Fruit fly (Drosophila melanogaster) whole organism, embryonic: Measurements from ENCODE around the gene Dic4.

ENCODE experiments used
- Ada2b ChIP-seq: fragments of 200-800 bp; sonication (Bioruptor generic); IDR thresholded peaks from 2 replicates; pipeline ENCODE4 v1.3.6; 2022; ENCODE audit warnings: missing biosample characterization, missing genetic modification characterization
- Antp ChIP-seq: fragments of 200-800 bp; sonication (Bioruptor generic); optimal IDR thresholded peaks from 3 replicates; lab custom pipeline; 2016; ENCODE audit warnings: missing biosample characterization, missing genetic modification characterization
- Atf6 ChIP-seq: fragments of 200-800 bp; sonication (Bioruptor generic); IDR thresholded peaks from 2 replicates; pipeline ENCODE4 v1.3.6; 2022; ENCODE audit warnings: missing biosample characterization, missing genetic modification characterization
- Awh ChIP-seq: fragments of 200-800 bp; sonication (Bioruptor generic); IDR thresholded peaks from 2 replicates; pipeline ENCODE4, ENCODE4 v1.3.6; 2022; ENCODE audit warnings: missing biosample characterization, missing genetic modification characterization
- B-H2 ChIP-seq: fragments of 200-800 bp; sonication (Bioruptor generic); optimal IDR thresholded peaks from 2 replicates; lab custom pipeline; 2018; ENCODE audit warnings: missing biosample characterization, mild to moderate bottlenecking, missing genetic modification characterization
- BEAF-32 ChIP-seq: fragments of 200-800 bp; sonication (Bioruptor generic); optimal IDR thresholded peaks from 3 replicates; lab custom pipeline; 2017; ENCODE audit warnings: missing biosample characterization, missing genetic modification characterization, mild to moderate bottlenecking, moderate library complexity, missing genetic modification reagents
- Bgb ChIP-seq: fragments of 200-800 bp; sonication (Bioruptor generic); IDR thresholded peaks from 2 replicates; pipeline ENCODE4 v1.3.6; 2022; ENCODE audit warnings: missing biosample characterization, missing genetic modification characterization; ENCODE audit not compliant: partially characterized antibody
- CG10366 ChIP-seq: fragments of 200-800 bp; sonication (Bioruptor generic); IDR thresholded peaks from 2 replicates; pipeline ENCODE4 v1.3.6; 2022; ENCODE audit warnings: missing biosample characterization, missing genetic modification characterization
- CG11504 ChIP-seq: fragments of 200-800 bp; sonication (Bioruptor generic); optimal IDR thresholded peaks from 3 replicates; lab custom pipeline; 2019; ENCODE audit warnings: missing biosample characterization, mild to moderate bottlenecking, missing genetic modification characterization, moderate library complexity
- CG1233 ChIP-seq: fragments of 200-800 bp; sonication (Bioruptor generic); optimal IDR thresholded peaks from 4 replicates; lab custom pipeline; 2018; ENCODE audit warnings: missing biosample characterization, mild to moderate bottlenecking, missing genetic modification characterization
- CG14710 ChIP-seq: fragments of 200-800 bp; sonication (Bioruptor generic); optimal IDR thresholded peaks from 3 replicates; lab custom pipeline; 2019; ENCODE audit warnings: missing biosample characterization, mild to moderate bottlenecking, missing genetic modification characterization, moderate library complexity
- CG15479 ChIP-seq: fragments of 200-800 bp; sonication (Bioruptor generic); optimal IDR thresholded peaks from 3 replicates; lab custom pipeline; 2019; ENCODE audit warnings: missing biosample characterization, mild to moderate bottlenecking, missing genetic modification characterization, moderate library complexity
- CG1603 ChIP-seq: fragments of 200-800 bp; sonication (Bioruptor generic); optimal IDR thresholded peaks from 2 replicates; lab custom pipeline; 2019; ENCODE audit warnings: missing biosample characterization, mild to moderate bottlenecking, missing genetic modification characterization, moderate library complexity
- CG17568 ChIP-seq: fragments of 200-800 bp; sonication (Bioruptor generic); optimal IDR thresholded peaks from 2 replicates; lab custom pipeline; 2018; ENCODE audit warnings: missing biosample characterization, mild to moderate bottlenecking, missing genetic modification characterization, moderate library complexity
- CG17829 ChIP-seq: fragments of 200-800 bp; optimal IDR thresholded peaks from 2 replicates; lab custom pipeline; 2019; ENCODE audit warnings: missing biosample characterization, mild to moderate bottlenecking, missing genetic modification characterization, moderate library complexity
- CG30020 ChIP-seq: fragments of 200-800 bp; optimal IDR thresholded peaks from 2 replicates; lab custom pipeline; 2019; ENCODE audit warnings: missing biosample characterization, mild to moderate bottlenecking, missing genetic modification characterization, moderate library complexity
- CG30431 ChIP-seq: fragments of 200-800 bp; sonication (Bioruptor generic); optimal IDR thresholded peaks from 2 replicates; lab custom pipeline; 2017; ENCODE audit warnings: missing biosample characterization, missing genetic modification characterization
- CG31441 ChIP-seq: fragments of 200-800 bp; sonication (Bioruptor generic); IDR thresholded peaks from 2 replicates; pipeline ENCODE4 v1.3.6; 2022; ENCODE audit warnings: missing biosample characterization, missing genetic modification characterization
- CG34422 ChIP-seq: fragments of 200-800 bp; sonication (Bioruptor generic); IDR thresholded peaks from 3 replicates; pipeline ENCODE4 v1.3.6; 2022; ENCODE audit warnings: missing biosample characterization, missing genetic modification characterization
- CG3847 ChIP-seq: fragments of 200-800 bp; sonication (Bioruptor generic); IDR thresholded peaks from 2 replicates; pipeline ENCODE4 v1.3.6; 2022; ENCODE audit warnings: missing biosample characterization, missing genetic modification characterization
- CG5245 ChIP-seq: fragments of 200-800 bp; sonication (Bioruptor generic); optimal IDR thresholded peaks from 3 replicates; lab custom pipeline; 2016; ENCODE audit warnings: missing biosample characterization, missing genetic modification characterization
- CG5953 ChIP-seq: fragments of 200-800 bp; sonication (Bioruptor generic); IDR thresholded peaks from 2 replicates; pipeline ENCODE4 v1.3.6; 2022; ENCODE audit warnings: missing biosample characterization, missing genetic modification characterization
- CG7987 ChIP-seq: fragments of 200-800 bp; sonication (Bioruptor generic); optimal IDR thresholded peaks from 2 replicates; lab custom pipeline; 2018; ENCODE audit warnings: missing biosample characterization, mild to moderate bottlenecking, missing genetic modification characterization, moderate library complexity
- CG9437 ChIP-seq: fragments of 200-800 bp; sonication (Bioruptor generic); optimal IDR thresholded peaks from 2 replicates; lab custom pipeline; 2018; ENCODE audit warnings: missing biosample characterization, mild to moderate bottlenecking, missing genetic modification characterization
- CTCF ChIP-seq: fragments of 200-800 bp; sonication (Bioruptor generic); optimal IDR thresholded peaks from 2 replicates; lab custom pipeline; 2017; ENCODE audit warnings: missing biosample characterization, mild to moderate bottlenecking, missing genetic modification characterization, moderate library complexity
- CoRest ChIP-seq: fragments of 200-800 bp; sonication (Bioruptor generic); optimal IDR thresholded peaks from 3 replicates; lab custom pipeline; 2018; ENCODE audit warnings: missing biosample characterization, mild to moderate bottlenecking, missing genetic modification characterization, moderate library complexity
- GATAe ChIP-seq: fragments of 200-800 bp; sonication (Bioruptor generic); conservative IDR thresholded peaks from 2 replicates; pipeline ENCODE4 v1.3.6; 2022; ENCODE audit warnings: missing biosample characterization, missing genetic modification characterization
- Gug ChIP-seq: fragments of 200-800 bp; sonication (Bioruptor generic); IDR thresholded peaks from 4 replicates; pipeline ENCODE4 v1.3.6; 2022; ENCODE audit warnings: missing biosample characterization, missing genetic modification characterization
- Hmr ChIP-seq: fragments of 200-800 bp; sonication (Bioruptor generic); optimal IDR thresholded peaks from 3 replicates; lab custom pipeline; 2017; ENCODE audit warnings: mild to moderate bottlenecking, missing biosample characterization, missing genetic modification reagents, missing genetic modification characterization
- Hsf ChIP-seq: fragments of 200-800 bp; sonication (Bioruptor generic); optimal IDR thresholded peaks from 3 replicates; lab custom pipeline; 2016; ENCODE audit warnings: missing biosample characterization, missing genetic modification characterization
- MBD-R2 ChIP-seq: fragments of 200-800 bp; sonication (Bioruptor generic); IDR thresholded peaks from 2 replicates; pipeline ENCODE4 v1.3.6; 2022; ENCODE audit warnings: missing biosample characterization, missing genetic modification characterization
- Med ChIP-seq: fragments of 200-800 bp; sonication (Bioruptor generic); peaks from one replicate; lab custom pipeline; 2016; ENCODE audit warnings: missing biosample characterization, missing genetic modification characterization, mild to moderate bottlenecking, inconsistent platforms, moderate library complexity
- Xrp1 ChIP-seq: fragments of 200-800 bp; sonication (Bioruptor generic); IDR thresholded peaks from 2 replicates; pipeline ENCODE4 v1.3.6; 2022; ENCODE audit warnings: missing biosample characterization, missing genetic modification characterization
- amos ChIP-seq: fragments of 200-800 bp; sonication (Bioruptor generic); IDR thresholded peaks from 2 replicates; pipeline ENCODE4 v1.3.6; 2022; ENCODE audit warnings: missing biosample characterization, missing genetic modification characterization; ENCODE audit not compliant: partially characterized antibody
- ap ChIP-seq: fragments of 200-800 bp; sonication (Bioruptor generic); IDR thresholded peaks from 2 replicates; pipeline ENCODE4 v1.3.6; 2022; ENCODE audit warnings: missing biosample characterization, missing genetic modification characterization
- bigmax ChIP-seq: fragments of 200-800 bp; sonication (Bioruptor generic); optimal IDR thresholded peaks from 2 replicates; lab custom pipeline; 2018; ENCODE audit warnings: missing biosample characterization, mild to moderate bottlenecking, missing genetic modification characterization
- gcm ChIP-seq: fragments of 200-800 bp; sonication (Bioruptor generic); optimal IDR thresholded peaks from 2 replicates; lab custom pipeline; 2019; ENCODE audit warnings: missing biosample characterization, mild to moderate bottlenecking, missing genetic modification characterization, moderate library complexity
- gfzf ChIP-seq: fragments of 200-800 bp; sonication (Bioruptor generic); optimal IDR thresholded peaks from 2 replicates; lab custom pipeline; 2016; ENCODE audit warnings: missing biosample characterization, mild to moderate bottlenecking, missing genetic modification characterization, moderate library complexity
- hb ChIP-seq: fragments of 200-800 bp; sonication (Bioruptor generic); IDR thresholded peaks from 3 replicates; pipeline ENCODE4 v1.3.6; 2022; ENCODE audit warnings: missing biosample characterization, missing genetic modification characterization; ENCODE audit not compliant: partially characterized antibody
- kay ChIP-seq: fragments of 200-800 bp; sonication (Bioruptor generic); optimal IDR thresholded peaks from 2 replicates; lab custom pipeline; 2016; ENCODE audit warnings: missing biosample characterization, missing genetic modification characterization
- knrl ChIP-seq: fragments of 200-800 bp; sonication (Bioruptor generic); IDR thresholded peaks from 3 replicates; pipeline ENCODE4 v1.3.6; 2022; ENCODE audit warnings: missing biosample characterization, missing genetic modification characterization; ENCODE audit not compliant: partially characterized antibody
- psq ChIP-seq: fragments of 200-800 bp; sonication (Bioruptor generic); optimal IDR thresholded peaks from 2 replicates; lab custom pipeline; 2017; ENCODE audit warnings: missing biosample characterization, missing genetic modification characterization
- pzg ChIP-seq: fragments of 200-800 bp; sonication (Bioruptor generic); optimal IDR thresholded peaks from 3 replicates; lab custom pipeline; 2018; ENCODE audit warnings: missing biosample characterization, mild to moderate bottlenecking, missing genetic modification characterization, moderate library complexity
- ro ChIP-seq: fragments of 200-800 bp; sonication (Bioruptor generic); IDR thresholded peaks from 2 replicates; pipeline ENCODE4 v1.3.6; 2022; ENCODE audit warnings: missing biosample characterization, missing genetic modification characterization
- stwl ChIP-seq: fragments of 200-800 bp; sonication (Bioruptor generic); optimal IDR thresholded peaks from 3 replicates; lab custom pipeline; 2018; ENCODE audit warnings: missing biosample characterization, mild to moderate bottlenecking, missing genetic modification characterization, moderate library complexity
- trem ChIP-seq: fragments of 200-800 bp; optimal IDR thresholded peaks from 3 replicates; lab custom pipeline; 2019; ENCODE audit warnings: missing biosample characterization, mild to moderate bottlenecking, missing genetic modification characterization, moderate library complexity
- vnd ChIP-seq: fragments of 200-800 bp; sonication (Bioruptor generic); IDR thresholded peaks from 3 replicates; pipeline ENCODE4 v1.3.6; 2022; ENCODE audit warnings: missing biosample characterization, missing genetic modification characterization; ENCODE audit not compliant: partially characterized antibody

Dic4 gene

dm6 chr3L:18745647-18746046 lies 47.4 kb upstream of the Dic4 start, which contains the start of gene MED11 (continued):
- TF ChIP-seq ro (GFP tag; lab: Robert Waterston, UW) (no peak), CG30020 (tag; lab: Kevin White, UChicago) (peak; percentile 48), CG1603 (tag; lab: Kevin White, UChicago) (peak; percentile 8), MBD-R2 (peak; percentile 75), pzg (GFP tag; lab: Kevin White, UChicago) (peak; percentile 43), BEAF-32 (peak; percentile 34)

- TF ChIP-seq CG15479 (GFP tag; lab: Kevin White, UChicago): peak; percentile 34
- TF ChIP-seq ap (GFP tag; lab: Robert Waterston, UW): no peak
- peak; percentile 8 for TF ChIP-seq Med (GFP tag; lab: Kevin White, UChicago)
- TF ChIP-seq, all 482 proteins: peak for 2
Measured at dm6 chr3L:18744188-18744587, 46.0 kb upstream of the Dic4 start, which contains the start of gene CG6885. TSS of gene CG6885 (plus strand) at chr3L:18744488.

DNA sequence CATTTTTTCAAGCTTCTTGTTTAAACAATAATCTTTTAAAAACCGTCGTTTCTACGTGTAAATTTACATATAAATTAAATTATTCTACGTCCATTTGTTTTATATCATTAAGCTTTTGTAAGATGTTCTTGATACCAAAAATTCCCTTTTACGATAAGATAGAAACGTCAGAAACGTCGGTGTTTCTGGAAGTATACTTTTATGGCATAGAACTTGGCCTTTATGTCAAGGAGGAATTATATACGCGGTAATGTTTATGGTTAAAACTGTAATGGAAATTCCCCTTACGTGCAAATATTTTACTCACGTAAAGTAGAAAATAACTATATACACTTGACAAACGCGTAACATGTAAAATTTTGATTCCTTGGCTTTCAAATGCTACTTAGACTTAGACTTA lies 45.5 kb upstream of the Dic4 start:
- TF ChIP-seq Awh (GFP tag; lab: Robert Waterston, UW) (no peak), kay (GFP tag; lab: Kevin White, UChicago) (no peak), CG14710 (tag; lab: Kevin White, UChicago) (peak; percentile 30), CG34422 (GFP tag; lab: Robert Waterston, UW) (0 out of 3 replicates have a peak, but pooled peaks have one; percentile 18), Xrp1 (peak; percentile 17; the same call in 1 of the 2 replicates), vnd (GFP tag; lab: Robert Waterston, UW) (peak; percentile 60), GATAe (GFP tag; lab: Robert Waterston, UW) (peak; percentile 54), Bgb (peak; percentile 79), gfzf (GFP tag; lab: Kevin White, UChicago) (peak; percentile 10), CG10366 (no peak; the same call in 1 of the 2 replicates), Hsf (GFP tag; lab: Kevin White, UChicago) (peak; percentile 2), trem (peak; percentile 9), CG1233 (GFP tag; lab: Kevin White, UChicago) (no peak), knrl (GFP tag; lab: Robert Waterston, UW) (peak; percentile 70; the same call in 2 of the 3 replicates), CG3847 (0 out of 2 replicates have a peak, but pooled peaks have one; percentile 5), stwl (tag; lab: Kevin White, UChicago) (peak; percentile 73), bigmax (GFP tag; lab: Kevin White, UChicago) (no peak), Antp (no peak), Gug (no peak), BEAF-32 (no peak), CG31441 (GFP tag; lab: Robert Waterston, UW) (peak; percentile 30; the same call in 1 of the 2 replicates), CG11504 (tag; lab: Kevin White, UChicago) (peak; percentile 29), CoRest (tag; lab: Kevin White, UChicago) (peak; percentile 32), CG9437 (peak; percentile 89), CTCF (peak; percentile 85), B-H2 (GFP tag; lab: Kevin White, UChicago) (peak; percentile 34), CG1603 (tag; lab: Kevin White, UChicago) (peak; percentile 50), CG7987 (GFP tag; lab: Kevin White, UChicago) (no peak), Ada2b (GFP tag; lab: Robert Waterston, UW) (no peak), CG17829 (tag; lab: Kevin White, UChicago) (peak; percentile 3), psq (GFP tag; lab: Kevin White, UChicago) (no peak), amos (GFP tag; lab: Robert Waterston, UW) (peak; percentile 70), CG17568 (GFP tag; lab: Kevin White, UChicago) (peak; percentile 14), CG5245 (GFP tag; lab: Kevin White, UChicago) (no peak), CG30431 (GFP tag; lab: Kevin White, UChicago) (no peak), Hmr (GFP tag; lab: Kevin White, UChicago) (no peak), hb (no peak), gcm (GFP tag; lab: Kevin White, UChicago) (no peak), Atf6 (GFP tag; lab: Robert Waterston, UW) (no peak), CG5953 (GFP tag; lab: Robert Waterston, UW) (no peak)
